Fruit fly (Drosophila melanogaster): ENCODE data around the gene Ipp.

- TF ChIP-seq usp (GFP tag; optimal IDR thresholded peaks at IDR 0.05) (no peak), psq (optimal IDR thresholded peaks at IDR 0.05) (no peak), EcR (GFP tag; optimal IDR thresholded peaks at IDR 0.05) (no peak), CG8478 (optimal IDR thresholded peaks at IDR 0.05) (no peak), Dll (optimal IDR thresholded peaks at IDR 0.05) (no peak)
Observed at dm6 chr3R:13971728-13972448, 13.3 kb downstream of the Ipp start.
